Worm (Caenorhabditis elegans) whole organism, mixed stage, embryonic: Measurements from ENCODE around the gene F19G12.3.

ENCODE experiments used
- M03D4.4 ChIP-seq: sonication (generic microtip); optimal IDR thresholded peaks from 2 replicates; lab custom pipeline; 2017; ENCODE audit warnings: mild to moderate bottlenecking, missing genetic modification characterization, missing compliant biosample characterization
- ces-1 ChIP-seq: fragments of 150-350 bp; optimal IDR thresholded peaks from 2 replicates; lab custom pipeline; 2014; ENCODE audit warnings: missing biosample characterization, missing genetic modification reagents, missing genetic modification characterization
- elt-1 ChIP-seq: sonication (generic microtip); optimal IDR thresholded peaks from 2 replicates; lab custom pipeline; 2017; ENCODE audit warnings: missing genetic modification characterization, mild to moderate bottlenecking, missing compliant biosample characterization, antibody characterized with exemption, moderate library complexity, borderline replicate concordance; ENCODE audit not compliant: insufficient read depth
- elt-3 ChIP-seq: fragments of 150-350 bp; optimal IDR thresholded peaks from 2 replicates; lab custom pipeline; 2014; ENCODE audit warnings: missing biosample characterization, missing genetic modification characterization
- nhr-28 ChIP-seq: fragments of 150-350 bp; optimal IDR thresholded peaks from 2 replicates; lab custom pipeline; 2014; ENCODE audit warnings: missing biosample characterization, missing genetic modification characterization
- pha-4 ChIP-seq: fragments of 150-350 bp; optimal IDR thresholded peaks from 2 replicates; lab custom pipeline; 2018; ENCODE audit warnings: missing biosample characterization, missing genetic modification reagents, missing genetic modification characterization
- unc-39 ChIP-seq: fragments of 150-350 bp; optimal IDR thresholded peaks from 2 replicates; lab custom pipeline; 2014; ENCODE audit warnings: missing biosample characterization, missing genetic modification characterization
- unc-62 ChIP-seq: fragments of 150-350 bp; optimal IDR thresholded peaks from 2 replicates; lab custom pipeline; 2014; ENCODE audit warnings: missing biosample characterization, missing genetic modification reagents, missing genetic modification characterization
- ztf-11 ChIP-seq: fragments of 150-350 bp; optimal IDR thresholded peaks from 2 replicates; lab custom pipeline; 2014; ENCODE audit warnings: missing biosample characterization, missing genetic modification characterization

- TF ChIP-seq elt-1 (tag; lab: Kevin White, UChicago) (no peak), elt-3 (tag; lab: Kevin White, UChicago) (no peak), ces-1 (GFP tag; lab: Kevin White, UChicago) (peak; percentile 40), nhr-28 (tag; lab: Kevin White, UChicago) (no peak), pha-4 (no peak), ztf-11 (tag; lab: Kevin White, UChicago) (no peak), unc-39 (no peak), M03D4.4 (tag; lab: Kevin White, UChicago) (no peak), unc-62 (GFP tag; lab: Kevin White, UChicago) (no peak)
Observed at ce11 chrX:1468057-1468456, 43.4 kb downstream of the F19G12.3 start.
